Fruit fly (Drosophila melanogaster) whole organism, embryonic: Measurements from ENCODE around the gene Ptth.
A peak's percentile ranks its signal among the peaks of the same experiment; 100 is the strongest.

ENCODE experiments used
- Aef1 ChIP-seq: fragments of 200-800 bp; sonication (Bioruptor generic); IDR thresholded peaks from 3 replicates; pipeline ENCODE4 v1.3.6; 2022; ENCODE audit warnings: missing biosample characterization, missing genetic modification characterization
- CG10147 ChIP-seq: fragments of 200-800 bp; sonication (Bioruptor generic); optimal IDR thresholded peaks from 2 replicates; lab custom pipeline; 2019; ENCODE audit warnings: missing biosample characterization, mild to moderate bottlenecking, missing genetic modification characterization, moderate library complexity
- CG1024 ChIP-seq: fragments of 200-800 bp; sonication (Bioruptor generic); IDR thresholded peaks from 2 replicates; pipeline ENCODE4 v1.3.6; 2022; ENCODE audit warnings: missing biosample characterization, missing genetic modification characterization
- CG10267 ChIP-seq: fragments of 200-800 bp; sonication (Bioruptor generic); optimal IDR thresholded peaks from 2 replicates; lab custom pipeline; 2018; ENCODE audit warnings: missing biosample characterization, mild to moderate bottlenecking, missing genetic modification characterization, moderate library complexity
- CG10321 ChIP-seq: fragments of 200-800 bp; sonication (Bioruptor generic); IDR thresholded peaks from 2 replicates; pipeline ENCODE4 v1.3.6; 2022; ENCODE audit warnings: missing biosample characterization, missing genetic modification characterization
- CG10462 ChIP-seq: fragments of 200-800 bp; sonication (Bioruptor generic); optimal IDR thresholded peaks from 2 replicates; lab custom pipeline; 2016; ENCODE audit warnings: missing biosample characterization, missing genetic modification characterization
- CG10959 ChIP-seq: fragments of 200-800 bp; sonication (Bioruptor generic); IDR thresholded peaks from 2 replicates; pipeline ENCODE4 v1.3.6; 2022; ENCODE audit warnings: missing biosample characterization, missing genetic modification characterization
- CG11093 ChIP-seq: fragments of 200-800 bp; sonication (Bioruptor generic); IDR thresholded peaks from 3 replicates; pipeline ENCODE4 v1.3.6; 2022; ENCODE audit warnings: missing biosample characterization, missing genetic modification characterization
- CG11456 ChIP-seq: fragments of 200-800 bp; sonication (Bioruptor generic); IDR thresholded peaks from 3 replicates; pipeline ENCODE4 v1.3.6; 2022; ENCODE audit warnings: missing biosample characterization, missing genetic modification characterization
- CG14014 ChIP-seq: fragments of 200-800 bp; sonication (Bioruptor generic); IDR thresholded peaks from 2 replicates; pipeline ENCODE4 v1.3.6; 2022; ENCODE audit warnings: missing biosample characterization, missing genetic modification characterization
- CG15269 ChIP-seq: fragments of 200-800 bp; sonication (Bioruptor generic); optimal IDR thresholded peaks from 2 replicates; lab custom pipeline; 2018; ENCODE audit warnings: missing biosample characterization, mild to moderate bottlenecking, missing genetic modification characterization, moderate library complexity
- CG1602 ChIP-seq: fragments of 200-800 bp; sonication (Bioruptor generic); optimal IDR thresholded peaks from 3 replicates; lab custom pipeline; 2016; ENCODE audit warnings: missing biosample characterization, missing genetic modification characterization
- CG16813 ChIP-seq: fragments of 200-800 bp; sonication (Bioruptor generic); IDR thresholded peaks from 3 replicates; pipeline ENCODE4 v1.3.6; 2022; ENCODE audit warnings: missing biosample characterization, missing genetic modification characterization; ENCODE audit not compliant: partially characterized antibody
- CG17361 ChIP-seq: fragments of 200-800 bp; sonication (Bioruptor generic); IDR thresholded peaks from 3 replicates; pipeline ENCODE4 v1.3.6; 2022; ENCODE audit warnings: missing biosample characterization, missing genetic modification characterization
- CG17385 ChIP-seq: fragments of 200-800 bp; sonication (Bioruptor generic); optimal IDR thresholded peaks from 3 replicates; lab custom pipeline; 2018; ENCODE audit warnings: missing biosample characterization, mild to moderate bottlenecking, missing genetic modification characterization
- CG17912 ChIP-seq: fragments of 200-800 bp; sonication (Bioruptor generic); optimal IDR thresholded peaks from 2 replicates; lab custom pipeline; 2018; ENCODE audit warnings: missing biosample characterization, mild to moderate bottlenecking, missing genetic modification characterization
- CG1832 ChIP-seq: fragments of 200-800 bp; sonication (Bioruptor generic); optimal IDR thresholded peaks from 2 replicates; lab custom pipeline; 2017; ENCODE audit warnings: missing biosample characterization, mild to moderate bottlenecking, missing genetic modification characterization, inconsistent platforms
- CG18764 ChIP-seq: fragments of 200-800 bp; sonication (Bioruptor generic); optimal IDR thresholded peaks from 3 replicates; lab custom pipeline; 2016; ENCODE audit warnings: missing biosample characterization, missing genetic modification characterization
- CG2129 ChIP-seq: fragments of 200-800 bp; sonication (Bioruptor generic); IDR thresholded peaks from 2 replicates; pipeline ENCODE4 v1.3.6; 2022; ENCODE audit warnings: missing biosample characterization, missing genetic modification characterization; ENCODE audit not compliant: partially characterized antibody
- CG3065 ChIP-seq: fragments of 200-800 bp; sonication (Bioruptor generic); optimal IDR thresholded peaks from 2 replicates; lab custom pipeline; 2016; ENCODE audit warnings: missing biosample characterization, missing genetic modification characterization
- CG33213 ChIP-seq: fragments of 200-800 bp; sonication (Bioruptor generic); optimal IDR thresholded peaks from 3 replicates; lab custom pipeline; 2016; ENCODE audit warnings: missing biosample characterization, missing genetic modification characterization
- CG3407 ChIP-seq: fragments of 200-800 bp; sonication (Bioruptor generic); optimal IDR thresholded peaks from 2 replicates; lab custom pipeline; 2018; ENCODE audit warnings: missing biosample characterization, mild to moderate bottlenecking, missing genetic modification characterization
- CG4854 ChIP-seq: fragments of 200-800 bp; sonication (Bioruptor generic); optimal IDR thresholded peaks from 2 replicates; lab custom pipeline; 2016; ENCODE audit warnings: missing biosample characterization, missing genetic modification characterization, inconsistent platforms
- CG8290 ChIP-seq, 3 experiments: fragments of 200-800 bp; sonication (Bioruptor generic); optimal IDR thresholded peaks; 2 replicates each; lab custom pipeline; 2016 to 2019; ENCODE audit warnings: missing biosample characterization in 3 of 3, missing genetic modification characterization in 3 of 3, mild to moderate bottlenecking in 2 of 3, moderate library complexity in 1 of 3
- CG8478 ChIP-seq: fragments of >200 bp; optimal IDR thresholded peaks from 2 replicates; lab custom pipeline; 2018
- Chrac-16 ChIP-seq: fragments of 200-800 bp; sonication (Bioruptor generic); optimal IDR thresholded peaks from 3 replicates; lab custom pipeline; 2016; ENCODE audit warnings: missing biosample characterization, missing genetic modification characterization
- CrebB ChIP-seq: fragments of 200-800 bp; sonication (Bioruptor generic); optimal IDR thresholded peaks from 3 replicates; lab custom pipeline; 2018; ENCODE audit warnings: missing biosample characterization, mild to moderate bottlenecking, missing genetic modification characterization
- Doc2 ChIP-seq: fragments of 200-800 bp; sonication (Bioruptor generic); IDR thresholded peaks from 2 replicates; pipeline ENCODE4 v1.3.6; 2022; ENCODE audit warnings: missing biosample characterization, missing genetic modification characterization
- Eip74EF ChIP-seq, 2 experiments: fragments of 200-800 bp in 1 of 2; fragments of >200 bp in 1 of 2; sonication (Bioruptor generic) in 1 of 2; optimal IDR thresholded peaks; 2 replicates each; lab custom pipeline; 2017 to 2019; ENCODE audit warnings: missing biosample characterization in 2 of 2, missing genetic modification characterization in 2 of 2, mild to moderate bottlenecking in 1 of 2, moderate library complexity in 1 of 2
- Ets65A ChIP-seq: fragments of 200-800 bp; sonication (Bioruptor generic); peaks from one replicate; lab custom pipeline; 2016; ENCODE audit warnings: missing biosample characterization, missing genetic modification characterization
- Gsc ChIP-seq: fragments of 200-800 bp; sonication (Bioruptor generic); IDR thresholded peaks from 2 replicates; pipeline ENCODE4 v1.3.6; 2022; ENCODE audit warnings: missing biosample characterization, missing genetic modification characterization
- Hr39 ChIP-seq: fragments of >200 bp; optimal IDR thresholded peaks from 2 replicates; lab custom pipeline; 2017
- Lim3 ChIP-seq: fragments of 200-800 bp; sonication (Bioruptor generic); IDR thresholded peaks from 2 replicates; pipeline ENCODE4 v1.3.6; 2022; ENCODE audit warnings: missing biosample characterization, missing genetic modification characterization
- Med ChIP-seq: fragments of 200-800 bp; sonication (Bioruptor generic); peaks from one replicate; lab custom pipeline; 2016; ENCODE audit warnings: missing biosample characterization, missing genetic modification characterization, mild to moderate bottlenecking, inconsistent platforms, moderate library complexity
- Ravus ChIP-seq: fragments of 200-800 bp; sonication (Bioruptor generic); IDR thresholded peaks from 2 replicates; pipeline ENCODE4 v1.3.6; 2022; ENCODE audit warnings: missing biosample characterization, missing genetic modification characterization
- al ChIP-seq: fragments of 200-800 bp; sonication (Bioruptor generic); IDR thresholded peaks from 2 replicates; pipeline ENCODE4 v1.3.6; 2022; ENCODE audit warnings: missing biosample characterization, missing genetic modification characterization
- chinmo ChIP-seq: fragments of 200-800 bp; sonication (Bioruptor generic); IDR thresholded peaks from 4 replicates; pipeline ENCODE4 v1.3.6; 2022; ENCODE audit warnings: missing biosample characterization, missing genetic modification characterization; ENCODE audit not compliant: partially characterized antibody
- dysf ChIP-seq: fragments of 200-800 bp; sonication (Bioruptor generic); IDR thresholded peaks from 3 replicates; pipeline ENCODE4 v1.3.6; 2022; ENCODE audit warnings: missing biosample characterization, missing genetic modification characterization
- ewg ChIP-seq: fragments of 200-800 bp; sonication (Bioruptor generic); optimal IDR thresholded peaks from 3 replicates; lab custom pipeline; 2017; ENCODE audit warnings: mild to moderate bottlenecking, missing biosample characterization, missing genetic modification reagents, missing genetic modification characterization
- gce ChIP-seq: fragments of 200-800 bp; sonication (Bioruptor generic); IDR thresholded peaks from 3 replicates; pipeline ENCODE4 v1.3.6; 2022; ENCODE audit warnings: missing biosample characterization, missing genetic modification characterization
- jumu ChIP-seq: fragments of 200-800 bp; sonication (Bioruptor generic); optimal IDR thresholded peaks from 3 replicates; lab custom pipeline; 2016; ENCODE audit warnings: missing biosample characterization, missing genetic modification characterization
- kah ChIP-seq: fragments of 200-800 bp; sonication (Bioruptor generic); optimal IDR thresholded peaks from 2 replicates; lab custom pipeline; 2018; ENCODE audit warnings: missing biosample characterization, mild to moderate bottlenecking, missing genetic modification characterization
- lov ChIP-seq, 2 experiments: fragments of 200-800 bp in 1 of 2; fragments of >200 bp in 1 of 2; sonication (Bioruptor generic) in 1 of 2; IDR thresholded peaks in 1 of 2; optimal IDR thresholded peaks in 1 of 2; 2 replicates in 1 of 2; 3 replicates in 1 of 2; pipeline versions ENCODE4 v1.3.6 to Lab custom; 2017 to 2022; ENCODE audit warnings: missing biosample characterization in 1 of 2, missing genetic modification characterization in 1 of 2
- onecut ChIP-seq: fragments of 200-800 bp; sonication (Bioruptor generic); IDR thresholded peaks from 2 replicates; pipeline ENCODE4 v1.3.6; 2022; ENCODE audit warnings: missing biosample characterization, missing genetic modification characterization
- pho ChIP-seq: fragments of 200-800 bp; sonication (Bioruptor generic); optimal IDR thresholded peaks from 2 replicates; lab custom pipeline; 2016; ENCODE audit warnings: missing biosample characterization, missing genetic modification characterization
- pzg ChIP-seq: fragments of 200-800 bp; sonication (Bioruptor generic); optimal IDR thresholded peaks from 3 replicates; lab custom pipeline; 2018; ENCODE audit warnings: missing biosample characterization, mild to moderate bottlenecking, missing genetic modification characterization, moderate library complexity
- repo ChIP-seq: fragments of 200-800 bp; sonication (Bioruptor generic); optimal IDR thresholded peaks from 2 replicates; lab custom pipeline; 2016; ENCODE audit warnings: missing biosample characterization, missing genetic modification characterization
- seq ChIP-seq: fragments of 200-800 bp; sonication (Bioruptor generic); IDR thresholded peaks from 2 replicates; pipeline ENCODE4 v1.3.6; 2022; ENCODE audit warnings: missing biosample characterization, missing genetic modification characterization
- sqz ChIP-seq: fragments of 200-800 bp; sonication (Bioruptor generic); optimal IDR thresholded peaks from 3 replicates; lab custom pipeline; 2018; ENCODE audit warnings: missing biosample characterization, mild to moderate bottlenecking, missing genetic modification characterization
- stc ChIP-seq: fragments of 200-800 bp; sonication (Bioruptor generic); IDR thresholded peaks from 2 replicates; pipeline ENCODE4 v1.3.6; 2022; ENCODE audit warnings: missing biosample characterization, missing genetic modification characterization
- unc-4 ChIP-seq: fragments of 200-800 bp; sonication (Bioruptor generic); IDR thresholded peaks from 2 replicates; pipeline ENCODE4 v1.3.6; 2022; ENCODE audit warnings: missing biosample characterization, missing genetic modification characterization; ENCODE audit not compliant: partially characterized antibody
- unpg ChIP-seq: fragments of 200-800 bp; sonication (Bioruptor generic); optimal IDR thresholded peaks from 3 replicates; lab custom pipeline; 2018; ENCODE audit warnings: missing biosample characterization, mild to moderate bottlenecking, missing genetic modification characterization, moderate library complexity

Ptth gene

DNA sequence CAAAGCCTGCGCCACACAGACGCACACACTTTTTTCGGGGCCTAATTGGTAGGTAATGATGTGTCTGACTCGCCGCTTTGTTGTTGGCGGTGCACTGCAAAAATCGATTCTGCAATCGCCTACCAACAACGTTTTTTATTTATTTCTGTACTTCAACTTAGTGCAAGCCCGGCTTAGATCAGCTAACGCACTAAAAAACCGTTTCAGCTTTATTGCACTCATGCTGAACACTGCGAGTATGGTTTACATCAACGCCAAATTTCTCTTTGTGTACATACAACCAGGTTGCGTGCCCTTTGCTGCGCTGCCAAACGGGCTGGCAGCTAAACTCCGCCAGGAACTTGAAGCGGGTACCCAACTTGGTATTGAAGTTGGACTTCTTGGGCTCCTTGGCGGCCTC lies 46.5 kb downstream of the Ptth start (continued):
- TF ChIP-seq sqz (no peak), CG17912 (GFP tag; lab: Kevin White, UChicago) (no peak), Gsc (GFP tag; lab: Robert Waterston, UW) (no peak), pzg (GFP tag; lab: Kevin White, UChicago) (no peak), Ravus (GFP tag; lab: Robert Waterston, UW) (no peak), CG17385 (GFP tag; lab: Kevin White, UChicago) (no peak), CG2129 (GFP tag; lab: Robert Waterston, UW) (no peak), jumu (GFP tag; lab: Kevin White, UChicago) (no peak), CG33213 (GFP tag; lab: Kevin White, UChicago) (no peak), CrebB (tag; lab: Kevin White, UChicago) (no peak), CG17361 (GFP tag; lab: Robert Waterston, UW) (no peak), CG10462 (GFP tag; lab: Kevin White, UChicago) (no peak), CG1602 (GFP tag; lab: Kevin White, UChicago) (peak; percentile 4), CG3065 (GFP tag; lab: Kevin White, UChicago) (no peak), CG10321 (no peak), CG1024 (GFP tag; lab: Robert Waterston, UW) (no peak), CG11456 (GFP tag; lab: Robert Waterston, UW) (no peak), CG16813 (GFP tag; lab: Robert Waterston, UW) (no peak), kah (GFP tag; lab: Kevin White, UChicago) (no peak), CG10147 (GFP tag; lab: Kevin White, UChicago) (no peak), stc (GFP tag; lab: Robert Waterston, UW) (no peak), seq (no peak), CG18764 (GFP tag; lab: Kevin White, UChicago) (no peak), CG10959 (no peak), CG3407 (GFP tag; lab: Kevin White, UChicago) (no peak), Doc2 (GFP tag; lab: Robert Waterston, UW) (no peak), Med (GFP tag; lab: Kevin White, UChicago) (peak; percentile 73), CG1832 (GFP tag; lab: Kevin White, UChicago) (no peak), Chrac-16 (GFP tag; lab: Kevin White, UChicago) (peak; percentile 19), CG15269 (tag; lab: Kevin White, UChicago) (no peak), onecut (no peak), CG8478 (no peak), Ets65A (GFP tag; lab: Kevin White, UChicago) (peak; percentile 74), CG10267 (tag; lab: Kevin White, UChicago) (no peak), al (GFP tag; lab: Robert Waterston, UW) (no peak), unpg (GFP tag; lab: Kevin White, UChicago) (peak; percentile 17), Lim3 (GFP tag; lab: Robert Waterston, UW) (no peak), dysf (GFP tag; lab: Robert Waterston, UW) (peak; percentile 34; the same call in 1 of the 3 replicates), CG11093 (GFP tag; lab: Robert Waterston, UW) (0 out of 3 replicates have a peak, but pooled peaks have one; percentile 24), ewg (GFP tag; lab: Kevin White, UChicago) (no peak), gce (no peak), Hr39 (lab: Kevin White, UChicago) (no peak), CG4854 (no peak), repo (GFP tag; lab: Kevin White, UChicago) (no peak), CG8290 (GFP tag; optimal IDR thresholded peaks at IDR 0.05; lab: Kevin White, UChicago) (no peak), CG8290 (tag; optimal IDR thresholded peaks at IDR 0.05; lab: Kevin White, UChicago) (no peak), pho (GFP tag; lab: Kevin White, UChicago) (no peak), Eip74EF (GFP tag; optimal IDR thresholded peaks at IDR 0.05; lab: Kevin White, UChicago) (no peak), CG14014 (GFP tag; lab: Robert Waterston, UW) (no peak), unc-4 (GFP tag; lab: Robert Waterston, UW) (no peak), lov (optimal IDR thresholded peaks at IDR 0.05; lab: Kevin White, UChicago) (no peak), lov (GFP tag; IDR thresholded peaks at IDR 0.05; lab: Robert Waterston, UW) (no peak), chinmo (GFP tag; lab: Robert Waterston, UW) (no peak), Aef1 (GFP tag; lab: Robert Waterston, UW) (no peak)
